Fruit fly (Drosophila melanogaster) whole organism, pupa: ENCODE data around the gene Ctr9.

Source experiments
- CG10348 ChIP-seq: fragments of 200-800 bp; sonication (Bioruptor generic); IDR thresholded peaks from 2 replicates; pipeline ENCODE4 v1.3.6; 2022; ENCODE audit warnings: missing biosample characterization, missing genetic modification characterization
- CG12605 ChIP-seq: fragments of 200-800 bp; sonication (Bioruptor generic); IDR thresholded peaks from 2 replicates; pipeline ENCODE4 v1.3.6; 2022; ENCODE audit warnings: missing biosample characterization, missing genetic modification characterization
- CG13204 ChIP-seq: fragments of 200-800 bp; sonication (Bioruptor generic); optimal IDR thresholded peaks from 2 replicates; lab custom pipeline; 2018; ENCODE audit warnings: missing biosample characterization, mild to moderate bottlenecking, missing genetic modification characterization, moderate library complexity
- CG14655 ChIP-seq: fragments of 200-800 bp; sonication (Bioruptor generic); optimal IDR thresholded peaks from 3 replicates; lab custom pipeline; 2017; ENCODE audit warnings: mild to moderate bottlenecking, missing biosample characterization, missing genetic modification reagents, missing genetic modification characterization
- CG15710 ChIP-seq: fragments of 200-800 bp; sonication (Bioruptor generic); optimal IDR thresholded peaks from 2 replicates; lab custom pipeline; 2018; ENCODE audit warnings: missing biosample characterization, mild to moderate bottlenecking, missing genetic modification characterization, moderate library complexity
- CG17806 ChIP-seq: fragments of 200-800 bp; sonication (Bioruptor generic); optimal IDR thresholded peaks from 2 replicates; lab custom pipeline; 2018; ENCODE audit warnings: missing biosample characterization, mild to moderate bottlenecking, missing genetic modification characterization, moderate library complexity
- CG32121 ChIP-seq: fragments of 200-800 bp; sonication (Bioruptor generic); IDR thresholded peaks from 2 replicates; pipeline ENCODE4 v1.3.6; 2022; ENCODE audit warnings: missing biosample characterization, missing genetic modification characterization
- CG34367 ChIP-seq: fragments of 200-800 bp; sonication (Bioruptor generic); optimal IDR thresholded peaks from 2 replicates; lab custom pipeline; 2018; ENCODE audit warnings: missing biosample characterization, mild to moderate bottlenecking, missing genetic modification characterization
- CG4496 ChIP-seq: fragments of 200-800 bp; sonication (Bioruptor generic); IDR thresholded peaks from 3 replicates; pipeline ENCODE4 v1.3.6; 2022; ENCODE audit warnings: missing biosample characterization, missing genetic modification characterization
- CG8159 ChIP-seq: fragments of 200-800 bp; sonication (Bioruptor generic); optimal IDR thresholded peaks from 3 replicates; lab custom pipeline; 2018; ENCODE audit warnings: missing biosample characterization, mild to moderate bottlenecking, missing genetic modification characterization, moderate library complexity
- CG8301 ChIP-seq: fragments of 200-800 bp; sonication (Bioruptor generic); optimal IDR thresholded peaks from 2 replicates; lab custom pipeline; 2018; ENCODE audit warnings: missing biosample characterization, mild to moderate bottlenecking, missing genetic modification characterization
- CG9948 ChIP-seq: fragments of 200-800 bp; sonication (Bioruptor generic); optimal IDR thresholded peaks from 2 replicates; lab custom pipeline; 2018; ENCODE audit warnings: missing biosample characterization, mild to moderate bottlenecking, missing genetic modification characterization, moderate library complexity
- D1 ChIP-seq: fragments of 200-800 bp; sonication (Bioruptor generic); optimal IDR thresholded peaks from 2 replicates; lab custom pipeline; 2018; ENCODE audit warnings: missing biosample characterization, mild to moderate bottlenecking, missing genetic modification characterization, moderate library complexity
- EcR ChIP-seq: fragments of 200-800 bp; sonication (Bioruptor generic); optimal IDR thresholded peaks from 3 replicates; lab custom pipeline; 2019; ENCODE audit warnings: missing biosample characterization, missing genetic modification characterization, mild to moderate bottlenecking, moderate library complexity, missing genetic modification reagents
- Ets98B ChIP-seq: fragments of 200-800 bp; sonication (Bioruptor generic); IDR thresholded peaks from 2 replicates; pipeline ENCODE4 v1.3.6; 2022; ENCODE audit warnings: missing biosample characterization, missing genetic modification characterization
- Pif1A ChIP-seq: fragments of 200-800 bp; sonication (Bioruptor generic); optimal IDR thresholded peaks from 3 replicates; lab custom pipeline; 2016; ENCODE audit warnings: missing biosample characterization, missing genetic modification characterization
- Pif1B ChIP-seq: fragments of 200-800 bp; sonication (Bioruptor generic); optimal IDR thresholded peaks from 3 replicates; lab custom pipeline; 2016; ENCODE audit warnings: missing biosample characterization, missing genetic modification characterization
- Snoo ChIP-seq: fragments of 200-800 bp; sonication (Bioruptor generic); optimal IDR thresholded peaks from 3 replicates; lab custom pipeline; 2017; ENCODE audit warnings: missing biosample characterization, mild to moderate bottlenecking, missing genetic modification characterization, inconsistent platforms
- fd96Ca ChIP-seq: fragments of 200-800 bp; sonication (Bioruptor generic); IDR thresholded peaks from 3 replicates; pipeline ENCODE4 v1.3.6; 2022; ENCODE audit warnings: missing biosample characterization, missing genetic modification characterization
- gl ChIP-seq: fragments of 200-800 bp; sonication (Bioruptor generic); optimal IDR thresholded peaks from 2 replicates; lab custom pipeline; 2018; ENCODE audit warnings: missing biosample characterization, mild to moderate bottlenecking, missing genetic modification characterization
- rn ChIP-seq: fragments of 200-800 bp; sonication (Bioruptor generic); IDR thresholded peaks from 2 replicates; pipeline ENCODE4 v1.3.6; 2022; ENCODE audit warnings: missing biosample characterization, missing genetic modification characterization

Ctr9 gene

dm6 chr3L:1330420-1330819 lies 23.4 kb downstream of the Ctr9 start:
- TF ChIP-seq Snoo (tag; lab: Kevin White, UChicago) (no peak), Ets98B (GFP tag; lab: Robert Waterston, UW) (peak; percentile 47; the same call in 1 of the 2 replicates), CG10348 (GFP tag; lab: Robert Waterston, UW) (no peak)
- TF ChIP-seq, all 21 proteins: peak for 1

dm6 chr3L:1331542-1331941 lies 24.5 kb downstream of the Ctr9 start, which contains the start of gene msd1:
Gene msd1, plus strand, starts transcription at chr3L:1331744.
- TF ChIP-seq CG32121 (GFP tag; lab: Robert Waterston, UW) (no peak), CG14655 (GFP tag; lab: Kevin White, UChicago) (no peak), Snoo (tag; lab: Kevin White, UChicago) (no peak), rn (no peak), CG9948 (tag; lab: Kevin White, UChicago) (no peak), CG10348 (GFP tag; lab: Robert Waterston, UW) (no peak), CG8159 (tag; lab: Kevin White, UChicago) (no peak), Ets98B (GFP tag; lab: Robert Waterston, UW) (no peak), CG17806 (tag; lab: Kevin White, UChicago) (no peak), Pif1B (no peak), CG4496 (no peak)

dm6 chr3L:1332973-1333372 lies 25.9 kb downstream of the Ctr9 start, which contains the start of gene msd5:
Gene msd5, minus strand, starts transcription at chr3L:1333146.
- TF ChIP-seq fd96Ca (GFP tag; lab: Robert Waterston, UW) (no peak), D1 (tag; lab: Kevin White, UChicago) (no peak), gl (tag; lab: Kevin White, UChicago) (no peak), CG12605 (GFP tag; lab: Robert Waterston, UW) (no peak), CG10348 (GFP tag; lab: Robert Waterston, UW) (no peak), CG9948 (tag; lab: Kevin White, UChicago) (no peak), EcR (GFP tag; lab: Kevin White, UChicago) (no peak), CG32121 (GFP tag; lab: Robert Waterston, UW) (no peak), CG13204 (GFP tag; lab: Kevin White, UChicago) (no peak), Pif1B (no peak), CG14655 (GFP tag; lab: Kevin White, UChicago) (no peak), CG15710 (tag; lab: Kevin White, UChicago) (no peak), CG17806 (tag; lab: Kevin White, UChicago) (no peak), rn (no peak), Snoo (tag; lab: Kevin White, UChicago) (no peak)

- TF ChIP-seq fd96Ca (GFP tag; lab: Robert Waterston, UW) (peak; percentile 77), gl (tag; lab: Kevin White, UChicago) (peak; percentile 24), CG15710 (tag; lab: Kevin White, UChicago) (peak; percentile 74), Pif1B (no peak), rn (0 out of 2 replicates have a peak, but pooled peaks have one; percentile 9), Ets98B (GFP tag; lab: Robert Waterston, UW) (peak; percentile 77), CG8301 (tag; lab: Kevin White, UChicago) (no peak), CG14655 (GFP tag; lab: Kevin White, UChicago) (no peak), CG34367 (tag; lab: Kevin White, UChicago) (peak; percentile 40), Pif1A (GFP tag; lab: Kevin White, UChicago) (no peak), EcR (GFP tag; lab: Kevin White, UChicago) (peak; percentile 53), CG12605 (GFP tag; lab: Robert Waterston, UW) (no peak), D1 (tag; lab: Kevin White, UChicago) (no peak), CG4496 (peak; percentile 85), Snoo (tag; lab: Kevin White, UChicago) (peak; percentile 73), CG9948 (tag; lab: Kevin White, UChicago) (peak; percentile 64), CG17806 (tag; lab: Kevin White, UChicago) (peak; percentile 77), CG8159 (tag; lab: Kevin White, UChicago) (no peak), CG32121 (GFP tag; lab: Robert Waterston, UW) (peak; percentile 60), CG13204 (GFP tag; lab: Kevin White, UChicago) (no peak), CG10348 (GFP tag; lab: Robert Waterston, UW) (peak; percentile 38; the same call in 1 of the 2 replicates)
Observed at dm6 chr3L:1334571-1335427, 27.8 kb downstream of the Ctr9 start, which contains the start of the genes Hmbs and CG2211. Gene Hmbs, plus strand, starts transcription at chr3L:1334889. Gene CG2211, minus strand, starts transcription at chr3L:1335359.

- TF ChIP-seq D1 (tag; lab: Kevin White, UChicago), result no peak
- no peak for TF ChIP-seq CG8159 (tag; lab: Kevin White, UChicago)
- TF ChIP-seq EcR (GFP tag; lab: Kevin White, UChicago), result no peak
- peak; percentile 35 for TF ChIP-seq CG9948 (tag; lab: Kevin White, UChicago)
- no peak for TF ChIP-seq CG15710 (tag; lab: Kevin White, UChicago)
- peak; percentile 40 for TF ChIP-seq CG8301 (tag; lab: Kevin White, UChicago)
- TF ChIP-seq rn, result peak; percentile 63; the same call in 1 of the 2 replicates
- peak; percentile 72 for TF ChIP-seq Pif1A (GFP tag; lab: Kevin White, UChicago)
- peak; percentile 91 for TF ChIP-seq Ets98B (GFP tag; lab: Robert Waterston, UW)
- no peak for TF ChIP-seq gl (tag; lab: Kevin White, UChicago)
- TF ChIP-seq CG14655 (GFP tag; lab: Kevin White, UChicago), result no peak
- peak; percentile 9 for TF ChIP-seq CG17806 (tag; lab: Kevin White, UChicago)
- TF ChIP-seq CG34367 (tag; lab: Kevin White, UChicago), result no peak
- peak; percentile 67 for TF ChIP-seq CG12605 (GFP tag; lab: Robert Waterston, UW)
- TF ChIP-seq CG4496, result peak; percentile 85
- no peak for TF ChIP-seq CG10348 (GFP tag; lab: Robert Waterston, UW)
- TF ChIP-seq Snoo (tag; lab: Kevin White, UChicago), result no peak
- TF ChIP-seq fd96Ca (GFP tag; lab: Robert Waterston, UW), result peak; percentile 89
- peak; percentile 57 for TF ChIP-seq Pif1B
- TF ChIP-seq CG13204 (GFP tag; lab: Kevin White, UChicago), result no peak
- peak; percentile 82 for TF ChIP-seq CG32121 (GFP tag; lab: Robert Waterston, UW)
Observed at dm6 chr3L:1335428-1335764, 28.4 kb downstream of the Ctr9 start.
